Fruit fly (Drosophila melanogaster) whole organism, embryonic: ENCODE measurements around the gene CG31798.

ENCODE experiments used
- Atf-2 ChIP-seq: fragments of 200-800 bp; sonication (Bioruptor generic); optimal IDR thresholded peaks from 2 replicates; lab custom pipeline; 2016; ENCODE audit warnings: missing biosample characterization, missing genetic modification characterization
- CG16863 ChIP-seq: fragments of 200-800 bp; sonication (Bioruptor generic); optimal IDR thresholded peaks from 3 replicates; lab custom pipeline; 2016; ENCODE audit warnings: missing biosample characterization, missing genetic modification characterization
- CG2116 ChIP-seq: fragments of 200-800 bp; sonication (Bioruptor generic); optimal IDR thresholded peaks from 3 replicates; lab custom pipeline; 2018; ENCODE audit warnings: missing biosample characterization, mild to moderate bottlenecking, missing genetic modification characterization
- CG2129 ChIP-seq: fragments of 200-800 bp; sonication (Bioruptor generic); IDR thresholded peaks from 2 replicates; pipeline ENCODE4 v1.3.6; 2022; ENCODE audit warnings: missing biosample characterization, missing genetic modification characterization; ENCODE audit not compliant: partially characterized antibody
- CG3065 ChIP-seq: fragments of 200-800 bp; sonication (Bioruptor generic); optimal IDR thresholded peaks from 2 replicates; lab custom pipeline; 2016; ENCODE audit warnings: missing biosample characterization, missing genetic modification characterization
- CG32767 ChIP-seq: fragments of 200-800 bp; sonication (Bioruptor generic); IDR thresholded peaks from 2 replicates; pipeline ENCODE4 v1.3.6; 2022; ENCODE audit warnings: missing biosample characterization, missing genetic modification characterization
- CG34376 ChIP-seq: fragments of 200-800 bp; sonication (Bioruptor generic); optimal IDR thresholded peaks from 2 replicates; lab custom pipeline; 2018; ENCODE audit warnings: missing biosample characterization, mild to moderate bottlenecking, missing genetic modification characterization
- CG4360 ChIP-seq: fragments of 200-800 bp; sonication (Bioruptor generic); IDR thresholded peaks from 2 replicates; pipeline ENCODE4 v1.3.6; 2022; ENCODE audit warnings: missing biosample characterization, missing genetic modification characterization
- CG4404 ChIP-seq: fragments of 200-800 bp; sonication (Bioruptor generic); IDR thresholded peaks from 2 replicates; pipeline ENCODE4 v1.3.6; 2022; ENCODE audit warnings: missing biosample characterization, missing genetic modification characterization
- CG4730 ChIP-seq: fragments of 200-800 bp; sonication (Bioruptor generic); IDR thresholded peaks from 2 replicates; pipeline ENCODE4 v1.3.6; 2022; ENCODE audit warnings: missing biosample characterization, missing genetic modification characterization
- CG7556 ChIP-seq: fragments of 200-800 bp; sonication (Bioruptor generic); optimal IDR thresholded peaks from 2 replicates; lab custom pipeline; 2017; ENCODE audit warnings: missing biosample characterization, mild to moderate bottlenecking, missing genetic modification characterization
- CG7786 ChIP-seq: fragments of 200-800 bp; sonication (Bioruptor generic); optimal IDR thresholded peaks from 2 replicates; lab custom pipeline; 2016; ENCODE audit warnings: missing biosample characterization, missing genetic modification characterization
- CG8089 ChIP-seq: fragments of 200-800 bp; sonication (Bioruptor generic); optimal IDR thresholded peaks from 3 replicates; lab custom pipeline; 2016; ENCODE audit warnings: missing biosample characterization, missing genetic modification characterization
- D19B ChIP-seq: fragments of 200-800 bp; sonication (Bioruptor generic); optimal IDR thresholded peaks from 2 replicates; lab custom pipeline; 2017; ENCODE audit warnings: missing biosample characterization, mild to moderate bottlenecking, missing genetic modification characterization
- Fer1 ChIP-seq: fragments of 200-800 bp; sonication (Bioruptor generic); optimal IDR thresholded peaks from 2 replicates; lab custom pipeline; 2017; ENCODE audit warnings: missing biosample characterization, mild to moderate bottlenecking, missing genetic modification characterization
- Fer2 ChIP-seq: fragments of 200-800 bp; sonication (Bioruptor generic); optimal IDR thresholded peaks from 2 replicates; lab custom pipeline; 2018; ENCODE audit warnings: missing biosample characterization, mild to moderate bottlenecking, missing genetic modification characterization, moderate library complexity
- HLH3B ChIP-seq: fragments of 200-800 bp; sonication (Bioruptor generic); IDR thresholded peaks from 2 replicates; pipeline ENCODE4 v1.3.6; 2022; ENCODE audit warnings: missing biosample characterization, missing genetic modification characterization
- Hand ChIP-seq: fragments of 200-800 bp; sonication (Bioruptor generic); optimal IDR thresholded peaks from 2 replicates; lab custom pipeline; 2017; ENCODE audit warnings: mild to moderate bottlenecking, missing biosample characterization, missing genetic modification reagents, missing genetic modification characterization
- HmgZ ChIP-seq: fragments of 200-800 bp; sonication (Bioruptor generic); optimal IDR thresholded peaks from 2 replicates; lab custom pipeline; 2018; ENCODE audit warnings: missing biosample characterization, mild to moderate bottlenecking, missing genetic modification characterization
- Hr51 ChIP-seq, 2 experiments: fragments of 200-800 bp; sonication (Bioruptor generic); optimal IDR thresholded peaks; 2 replicates in 1 of 2; 3 replicates in 1 of 2; lab custom pipeline; 2016 to 2018; ENCODE audit warnings: missing biosample characterization in 2 of 2, missing genetic modification characterization in 2 of 2, mild to moderate bottlenecking in 1 of 2, moderate library complexity in 1 of 2
- MESR4 ChIP-seq: fragments of 200-800 bp; sonication (Bioruptor generic); optimal IDR thresholded peaks from 2 replicates; lab custom pipeline; 2018; ENCODE audit warnings: missing biosample characterization, mild to moderate bottlenecking, missing genetic modification characterization, moderate library complexity
- Max ChIP-seq: fragments of 200-800 bp; sonication (Bioruptor generic); optimal IDR thresholded peaks from 2 replicates; lab custom pipeline; 2016; ENCODE audit warnings: missing biosample characterization, mild to moderate bottlenecking, missing genetic modification characterization
- Opbp ChIP-seq: fragments of 200-800 bp; sonication (Bioruptor generic); IDR thresholded peaks from 3 replicates; pipeline ENCODE4 v1.3.6; 2022; ENCODE audit warnings: missing biosample characterization, missing genetic modification characterization; ENCODE audit not compliant: partially characterized antibody
- Poxn ChIP-seq: fragments of 200-800 bp; sonication (Bioruptor generic); IDR thresholded peaks from 2 replicates; pipeline ENCODE4 v1.3.6; 2022; ENCODE audit warnings: missing biosample characterization, missing genetic modification characterization
- Sox102F ChIP-seq: fragments of 200-800 bp; sonication (Bioruptor generic); optimal IDR thresholded peaks from 2 replicates; lab custom pipeline; 2018; ENCODE audit warnings: missing biosample characterization, mild to moderate bottlenecking, missing genetic modification characterization, moderate library complexity
- Spps ChIP-seq: fragments of 200-800 bp; sonication (Bioruptor generic); optimal IDR thresholded peaks from 2 replicates; lab custom pipeline; 2018; ENCODE audit warnings: missing biosample characterization, mild to moderate bottlenecking, missing genetic modification characterization
- Usf ChIP-seq: fragments of 200-800 bp; sonication (Bioruptor generic); optimal IDR thresholded peaks from 2 replicates; lab custom pipeline; 2017; ENCODE audit warnings: missing genotype, missing biosample characterization, missing genetic modification characterization
- aop ChIP-seq: fragments of 200-800 bp; sonication (Bioruptor generic); IDR thresholded peaks from 2 replicates; pipeline ENCODE4 v1.3.6; 2022; ENCODE audit warnings: missing biosample characterization, missing genetic modification characterization
- ap ChIP-seq: fragments of 200-800 bp; sonication (Bioruptor generic); IDR thresholded peaks from 2 replicates; pipeline ENCODE4 v1.3.6; 2022; ENCODE audit warnings: missing biosample characterization, missing genetic modification characterization
- ash1 ChIP-seq: fragments of 200-800 bp; sonication (Bioruptor generic); optimal IDR thresholded peaks from 2 replicates; lab custom pipeline; 2018; ENCODE audit warnings: missing biosample characterization, mild to moderate bottlenecking, missing genetic modification characterization
- ato ChIP-seq: fragments of 200-800 bp; sonication (Bioruptor generic); IDR thresholded peaks from 2 replicates; pipeline ENCODE4 v1.3.6; 2022; ENCODE audit warnings: missing biosample characterization, missing genetic modification characterization; ENCODE audit not compliant: partially characterized antibody
- bcd ChIP-seq: fragments of 200-800 bp; sonication (Bioruptor generic); optimal IDR thresholded peaks from 2 replicates; lab custom pipeline; 2017; ENCODE audit warnings: missing biosample characterization, mild to moderate bottlenecking, missing genetic modification characterization
- crc ChIP-seq: fragments of 200-800 bp; sonication (Bioruptor generic); optimal IDR thresholded peaks from 2 replicates; lab custom pipeline; 2016; ENCODE audit warnings: missing biosample characterization, missing genetic modification characterization
- cwo ChIP-seq: fragments of 200-800 bp; sonication (Bioruptor generic); optimal IDR thresholded peaks from 3 replicates; lab custom pipeline; 2017; ENCODE audit warnings: missing biosample characterization, missing genetic modification characterization, mild to moderate bottlenecking, moderate library complexity, missing genetic modification reagents
- ewg ChIP-seq: fragments of 200-800 bp; sonication (Bioruptor generic); optimal IDR thresholded peaks from 3 replicates; lab custom pipeline; 2017; ENCODE audit warnings: mild to moderate bottlenecking, missing biosample characterization, missing genetic modification reagents, missing genetic modification characterization
- hth ChIP-seq: fragments of >200 bp; optimal IDR thresholded peaks from 2 replicates; lab custom pipeline; 2017; ENCODE audit warnings: inconsistent platforms
- lola ChIP-seq, 3 experiments: fragments of >200 bp in 2 of 3; fragments of 200-800 bp in 1 of 3; sonication (Bioruptor generic) in 1 of 3; optimal IDR thresholded peaks; 2 replicates each; lab custom pipeline; 2017 to 2019; ENCODE audit warnings: missing biosample characterization in 3 of 3, missing genetic modification characterization in 3 of 3, mild to moderate bottlenecking in 1 of 3, moderate library complexity in 1 of 3
- maf-S ChIP-seq: fragments of 200-800 bp; sonication (Bioruptor generic); optimal IDR thresholded peaks from 2 replicates; lab custom pipeline; 2016; ENCODE audit warnings: missing biosample characterization, missing genetic modification characterization
- mam ChIP-seq: fragments of 200-800 bp; sonication (Bioruptor generic); optimal IDR thresholded peaks from 3 replicates; lab custom pipeline; 2016; ENCODE audit warnings: missing biosample characterization, missing genetic modification characterization
- odd ChIP-seq: fragments of 200-800 bp; sonication (Bioruptor generic); optimal IDR thresholded peaks from 2 replicates; lab custom pipeline; 2017; ENCODE audit warnings: missing biosample characterization, mild to moderate bottlenecking, missing genetic modification characterization
- pnt ChIP-seq: fragments of 200-800 bp; sonication (Bioruptor generic); optimal IDR thresholded peaks from 3 replicates; lab custom pipeline; 2016; ENCODE audit warnings: missing biosample characterization, missing genetic modification characterization
- ranshi ChIP-seq: fragments of 200-800 bp; sonication (Bioruptor generic); IDR thresholded peaks from 2 replicates; pipeline ENCODE4 v1.3.6; 2022; ENCODE audit warnings: missing biosample characterization, missing genetic modification characterization
- repo ChIP-seq: fragments of 200-800 bp; sonication (Bioruptor generic); optimal IDR thresholded peaks from 2 replicates; lab custom pipeline; 2016; ENCODE audit warnings: missing biosample characterization, missing genetic modification characterization
- sd ChIP-seq: fragments of 200-800 bp; sonication (Bioruptor generic); optimal IDR thresholded peaks from 3 replicates; lab custom pipeline; 2018; ENCODE audit warnings: missing biosample characterization, mild to moderate bottlenecking, missing genetic modification characterization, moderate library complexity
- slbo ChIP-seq: fragments of 200-800 bp; sonication (Bioruptor generic); IDR thresholded peaks from 2 replicates; pipeline ENCODE4 v1.3.6; 2022; ENCODE audit warnings: missing biosample characterization, missing genetic modification characterization
- sob ChIP-seq: fragments of 200-800 bp; sonication (Bioruptor generic); IDR thresholded peaks from 2 replicates; pipeline ENCODE4 v1.3.6; 2022; ENCODE audit warnings: missing biosample characterization, missing genetic modification characterization
- unc-4 ChIP-seq: fragments of 200-800 bp; sonication (Bioruptor generic); IDR thresholded peaks from 2 replicates; pipeline ENCODE4 v1.3.6; 2022; ENCODE audit warnings: missing biosample characterization, missing genetic modification characterization; ENCODE audit not compliant: partially characterized antibody
- vfl ChIP-seq: fragments of 200-800 bp; sonication (Bioruptor generic); optimal IDR thresholded peaks from 2 replicates; lab custom pipeline; 2016; ENCODE audit warnings: missing biosample characterization, missing genetic modification characterization

The CG31798 gene

dm6 chr2L:19416602-19417497, 22.9 kb downstream of the CG31798 start, which contains the start of gene Lectin-galC1 (continued):
- peak; percentile 27 for TF ChIP-seq MESR4 (GFP tag; lab: Kevin White, UChicago)
- TF ChIP-seq CG8089 (GFP tag; lab: Kevin White, UChicago), result peak; percentile 89
- TF ChIP-seq ash1 (GFP tag; lab: Kevin White, UChicago), result no peak
- peak; percentile 91 for TF ChIP-seq CG16863 (GFP tag; lab: Kevin White, UChicago)
- TF ChIP-seq CG34376 (GFP tag; lab: Kevin White, UChicago), result no peak
- TF ChIP-seq Sox102F (GFP tag; lab: Kevin White, UChicago), result peak; percentile 93
- peak; percentile 80 for TF ChIP-seq CG4730 (GFP tag; lab: Robert Waterston, UW)
- TF ChIP-seq Opbp (GFP tag; lab: Robert Waterston, UW), result no peak
- TF ChIP-seq Fer1 (GFP tag; lab: Kevin White, UChicago), result peak; percentile 82
- TF ChIP-seq hth, result no peak
- TF ChIP-seq cwo (GFP tag; lab: Kevin White, UChicago), result peak; percentile 65
- peak; percentile 81 for TF ChIP-seq ewg
- TF ChIP-seq ato, result no peak
- TF ChIP-seq CG7786 (GFP tag; lab: Kevin White, UChicago), result peak; percentile 74
- peak; percentile 50 for TF ChIP-seq vfl (GFP tag; lab: Kevin White, UChicago)
- TF ChIP-seq HmgZ (tag; lab: Kevin White, UChicago), result peak; percentile 55
- TF ChIP-seq CG3065 (GFP tag; lab: Kevin White, UChicago), result peak; percentile 83
- TF ChIP-seq aop (GFP tag; lab: Robert Waterston, UW), result peak; percentile 63; the same call in 1 of the 2 replicates
- peak; percentile 87 for TF ChIP-seq slbo
- TF ChIP-seq repo, result peak; percentile 81
- peak; percentile 72 for TF ChIP-seq crc (GFP tag; lab: Kevin White, UChicago)
- peak; percentile 70 for TF ChIP-seq mam (GFP tag; lab: Kevin White, UChicago)
- TF ChIP-seq CG2129 (GFP tag; lab: Robert Waterston, UW), result no peak
- peak; percentile 42 for TF ChIP-seq Fer2 (tag; lab: Kevin White, UChicago)
- TF ChIP-seq Max, result peak; percentile 80
- TF ChIP-seq sob (GFP tag; lab: Robert Waterston, UW), result peak; percentile 79
- TF ChIP-seq ranshi (GFP tag; lab: Robert Waterston, UW), result peak; percentile 86
- TF ChIP-seq Atf-2, result peak; percentile 78
- TF ChIP-seq Hr51 (GFP tag; optimal IDR thresholded peaks at IDR 0.05; lab: Kevin White, UChicago), result peak; percentile 71 to 91
- TF ChIP-seq CG4404, result peak; percentile 77
- no peak for TF ChIP-seq unc-4
- peak; percentile 84 for TF ChIP-seq odd
- peak in 1 of 3 experiments; percentile 83 for TF ChIP-seq lola (GFP tag; optimal IDR thresholded peaks at IDR 0.05; lab: Kevin White, UChicago)
- TF ChIP-seq bcd (GFP tag; lab: Kevin White, UChicago), result peak; percentile 81
- TF ChIP-seq CG32767 (GFP tag; lab: Robert Waterston, UW), result peak; percentile 86
- peak; percentile 93 for TF ChIP-seq pnt (GFP tag; lab: Kevin White, UChicago)
- peak; percentile 56 for TF ChIP-seq Hand
- peak; percentile 57 for TF ChIP-seq Spps (tag; lab: Kevin White, UChicago)
- TF ChIP-seq Usf, result peak; percentile 63
- peak; percentile 80 for TF ChIP-seq CG7556 (GFP tag; lab: Kevin White, UChicago)
- TF ChIP-seq maf-S (GFP tag; lab: Kevin White, UChicago), result peak; percentile 78
- 0 out of 2 replicates have a peak, but pooled peaks have one; percentile 43 for TF ChIP-seq Poxn (GFP tag; lab: Robert Waterston, UW)
- TF ChIP-seq CG2116 (GFP tag; lab: Kevin White, UChicago), result peak; percentile 70
- TF ChIP-seq sd (tag; lab: Kevin White, UChicago), result peak; percentile 81
- TF ChIP-seq CG4360 (GFP tag; lab: Robert Waterston, UW), result peak; percentile 48; the same call in 1 of the 2 replicates
- no peak for TF ChIP-seq D19B (GFP tag; lab: Kevin White, UChicago)
- TF ChIP-seq HLH3B, result peak; percentile 80
- peak; percentile 78 for TF ChIP-seq ap (GFP tag; lab: Robert Waterston, UW)
